Worm (Caenorhabditis elegans) whole organism, late embryonic: ENCODE data around the gene ZK287.9.

ENCODE experiments used
- C38D4.7 ChIP-seq: fragments of 200-800 bp; sonication (Bioruptor generic); optimal IDR thresholded peaks from 2 replicates; lab custom pipeline; 2018; ENCODE audit warnings: mild to moderate bottlenecking, missing genetic modification characterization, moderate library complexity, missing compliant biosample characterization
- K02D7.2 ChIP-seq: sonication (generic microtip); optimal IDR thresholded peaks from 2 replicates; lab custom pipeline; 2017; ENCODE audit warnings: mild to moderate bottlenecking, missing genetic modification characterization, missing compliant biosample characterization
- T23F11.4 ChIP-seq: fragments of 200-800 bp; sonication (Bioruptor generic); optimal IDR thresholded peaks from 2 replicates; lab custom pipeline; 2018; ENCODE audit warnings: mild to moderate bottlenecking, missing genetic modification characterization, missing compliant biosample characterization
- ama-1 ChIP-seq: fragments of 150-350 bp; optimal IDR thresholded peaks from 2 replicates; lab custom pipeline; 2014
- ceh-14 ChIP-seq: sonication (generic microtip); optimal IDR thresholded peaks from 2 replicates; lab custom pipeline; 2016; ENCODE audit warnings: missing genotype, missing genetic modification characterization, missing compliant biosample characterization
- ceh-2 ChIP-seq: sonication (generic microtip); optimal IDR thresholded peaks from 2 replicates; lab custom pipeline; 2016; ENCODE audit warnings: missing genotype, missing genetic modification characterization, missing compliant biosample characterization
- ceh-24 ChIP-seq: sonication (generic microtip); optimal IDR thresholded peaks from 2 replicates; lab custom pipeline; 2016; ENCODE audit warnings: mild to moderate bottlenecking, missing genetic modification characterization, missing compliant biosample characterization
- ceh-30 ChIP-seq: fragments of 150-350 bp; optimal IDR thresholded peaks from 2 replicates; lab custom pipeline; 2014; ENCODE audit warnings: missing biosample characterization, missing genetic modification characterization
- ceh-6 ChIP-seq: fragments of 200-800 bp; sonication (Bioruptor generic); optimal IDR thresholded peaks from 2 replicates; lab custom pipeline; 2018; ENCODE audit warnings: mild to moderate bottlenecking, missing genetic modification characterization, missing compliant biosample characterization
- dmd-4 ChIP-seq: sonication (generic microtip); optimal IDR thresholded peaks from 2 replicates; lab custom pipeline; 2016; ENCODE audit warnings: borderline replicate concordance, missing genetic modification characterization, missing compliant biosample characterization
- elt-2 ChIP-seq: sonication (generic microtip); optimal IDR thresholded peaks from 2 replicates; lab custom pipeline; 2016; ENCODE audit warnings: missing genetic modification reagents, missing genetic modification characterization, missing compliant biosample characterization
- elt-4 ChIP-seq: sonication (generic microtip); optimal IDR thresholded peaks from 2 replicates; lab custom pipeline; 2016; ENCODE audit warnings: missing genetic modification characterization, missing compliant biosample characterization
- ets-4 ChIP-seq: sonication (generic microtip); optimal IDR thresholded peaks from 2 replicates; lab custom pipeline; 2016; ENCODE audit warnings: missing genetic modification characterization, missing compliant biosample characterization
- eyg-1 ChIP-seq: sonication (generic microtip); optimal IDR thresholded peaks from 2 replicates; lab custom pipeline; 2016; ENCODE audit warnings: missing genotype, missing genetic modification characterization, missing compliant biosample characterization
- fax-1 ChIP-seq: sonication (generic microtip); optimal IDR thresholded peaks from 2 replicates; lab custom pipeline; 2016; ENCODE audit warnings: missing genotype, missing genetic modification characterization, missing compliant biosample characterization
- gmeb-2 ChIP-seq: sonication (generic microtip); optimal IDR thresholded peaks from 2 replicates; lab custom pipeline; 2016; ENCODE audit warnings: missing genetic modification characterization, inconsistent platforms, missing compliant biosample characterization
- hlh-13 ChIP-seq: fragments of 200-800 bp; sonication (Bioruptor generic); optimal IDR thresholded peaks from 2 replicates; lab custom pipeline; 2018; ENCODE audit warnings: mild to moderate bottlenecking, missing genetic modification characterization, missing compliant biosample characterization
- hlh-15 ChIP-seq: sonication (generic microtip); optimal IDR thresholded peaks from 2 replicates; lab custom pipeline; 2016; ENCODE audit warnings: missing genetic modification characterization, missing compliant biosample characterization
- hlh-6 ChIP-seq: sonication (generic microtip); optimal IDR thresholded peaks from 2 replicates; lab custom pipeline; 2016; ENCODE audit warnings: missing genotype, missing genetic modification characterization, missing compliant biosample characterization
- hlh-8 ChIP-seq: sonication (generic microtip); optimal IDR thresholded peaks from 2 replicates; lab custom pipeline; 2016; ENCODE audit warnings: missing genotype, missing genetic modification characterization, missing compliant biosample characterization
- lim-6 ChIP-seq: sonication (generic microtip); optimal IDR thresholded peaks from 2 replicates; lab custom pipeline; 2016; ENCODE audit warnings: missing genetic modification characterization, missing compliant biosample characterization
- madf-2 ChIP-seq: sonication (generic microtip); optimal IDR thresholded peaks from 2 replicates; lab custom pipeline; 2017; ENCODE audit warnings: missing genetic modification characterization, missing compliant biosample characterization
- mec-3 ChIP-seq: sonication (generic microtip); optimal IDR thresholded peaks from 2 replicates; lab custom pipeline; 2016; ENCODE audit warnings: borderline replicate concordance, missing genetic modification characterization, missing compliant biosample characterization
- npax-4 ChIP-seq: sonication (generic microtip); optimal IDR thresholded peaks from 2 replicates; lab custom pipeline; 2016; ENCODE audit warnings: missing genetic modification characterization, missing compliant biosample characterization
- pat-9 ChIP-seq: fragments of 200-800 bp; sonication (Bioruptor generic); optimal IDR thresholded peaks from 2 replicates; lab custom pipeline; 2018; ENCODE audit warnings: mild to moderate bottlenecking, missing genetic modification characterization, moderate library complexity, missing compliant biosample characterization
- pha-2 ChIP-seq: sonication (generic microtip); optimal IDR thresholded peaks from 2 replicates; lab custom pipeline; 2017; ENCODE audit warnings: mild to moderate bottlenecking, missing genetic modification characterization, missing compliant biosample characterization
- pha-4 ChIP-seq: fragments of 150-350 bp; optimal IDR thresholded peaks from 2 replicates; lab custom pipeline; 2018; ENCODE audit warnings: missing biosample characterization, missing genetic modification reagents, missing genetic modification characterization
- pqm-1 ChIP-seq: sonication (generic microtip); optimal IDR thresholded peaks from 2 replicates; lab custom pipeline; 2016; ENCODE audit warnings: missing genetic modification characterization, missing compliant biosample characterization
- pros-1 ChIP-seq: fragments of 150-350 bp; optimal IDR thresholded peaks from 2 replicates; lab custom pipeline; 2014; ENCODE audit warnings: missing biosample characterization, missing genetic modification reagents, missing genetic modification characterization
- sdc-2 ChIP-seq: sonication (generic microtip); optimal IDR thresholded peaks from 2 replicates; lab custom pipeline; 2016; ENCODE audit warnings: missing genotype, missing genetic modification characterization, missing compliant biosample characterization
- sox-2 ChIP-seq: fragments of 200-800 bp; sonication (Bioruptor generic); IDR thresholded peaks from 2 replicates; pipeline ENCODE4 v1.3.6; 2022; ENCODE audit warnings: missing genetic modification reagents, missing genetic modification characterization, missing compliant biosample characterization
- syd-9 ChIP-seq: sonication (generic microtip); optimal IDR thresholded peaks from 2 replicates; lab custom pipeline; 2016; ENCODE audit warnings: mild to moderate bottlenecking, missing genetic modification characterization, moderate library complexity, missing compliant biosample characterization
- unc-3 ChIP-seq, 2 experiments: fragments of 200-800 bp in 1 of 2; sonication (Bioruptor generic) in 1 of 2; sonication (generic microtip) in 1 of 2; conservative IDR thresholded peaks in 1 of 2; optimal IDR thresholded peaks in 1 of 2; 2 replicates each; pipeline versions ENCODE4 v1.3.6 to Lab custom; 2016 to 2022; ENCODE audit warnings: missing compliant biosample characterization in 2 of 2, missing genetic modification characterization in 2 of 2, missing genetic modification reagents in 1 of 2
- unc-42 ChIP-seq: sonication (generic microtip); optimal IDR thresholded peaks from 2 replicates; lab custom pipeline; 2016; ENCODE audit warnings: missing genotype, missing genetic modification characterization, missing compliant biosample characterization
- ztf-16 ChIP-seq: sonication (generic microtip); optimal IDR thresholded peaks from 2 replicates; lab custom pipeline; 2017; ENCODE audit warnings: missing genetic modification characterization, missing compliant biosample characterization

Gene ZK287.9

ce11 chrV:9632348-9632747 is 46.8 kb upstream of the ZK287.9 start:
- TF ChIP-seq lim-6 (tag; lab: Kevin White, UChicago) (no peak), ceh-30 (tag; lab: Kevin White, UChicago) (no peak), sdc-2 (tag; lab: Kevin White, UChicago) (no peak), elt-2 (tag; lab: Kevin White, UChicago) (no peak), gmeb-2 (tag; lab: Kevin White, UChicago) (no peak), elt-4 (tag; lab: Kevin White, UChicago) (no peak), ceh-6 (GFP tag; lab: Kevin White, UChicago) (no peak), ets-4 (tag; lab: Kevin White, UChicago) (no peak), ama-1 (lab: Kevin White, UChicago) (no peak), pha-2 (tag; lab: Kevin White, UChicago) (no peak), npax-4 (tag; lab: Kevin White, UChicago) (no peak), C38D4.7 (no peak)

- TF ChIP-seq fax-1 (no peak), pat-9 (tag; lab: Kevin White, UChicago) (no peak), unc-3 (GFP tag; conservative IDR thresholded peaks at IDR 0.05; lab: Robert Waterston, UW) (no peak), unc-3 (tag; optimal IDR thresholded peaks at IDR 0.05; lab: Kevin White, UChicago) (no peak), ceh-14 (tag; lab: Kevin White, UChicago) (no peak), sox-2 (no peak), pqm-1 (tag; lab: Kevin White, UChicago) (no peak), hlh-15 (tag; lab: Kevin White, UChicago) (no peak), ets-4 (tag; lab: Kevin White, UChicago) (no peak), pros-1 (tag; lab: Kevin White, UChicago) (no peak), hlh-8 (tag; lab: Kevin White, UChicago) (no peak), lim-6 (tag; lab: Kevin White, UChicago) (no peak), K02D7.2 (tag; lab: Kevin White, UChicago) (no peak), ceh-6 (GFP tag; lab: Kevin White, UChicago) (no peak), gmeb-2 (tag; lab: Kevin White, UChicago) (no peak), elt-4 (tag; lab: Kevin White, UChicago) (no peak), T23F11.4 (GFP tag; lab: Kevin White, UChicago) (no peak)
Observed at ce11 chrV:9633313-9633712, 45.8 kb upstream of the ZK287.9 start, which contains the start of gene col-147. Gene col-147 (minus strand): TSS chrV:9633338.

- TF ChIP-seq ceh-24 (tag; lab: Kevin White, UChicago) (no peak), mec-3 (tag; lab: Kevin White, UChicago) (no peak)
Observed at ce11 chrV:9645507-9645906, 33.6 kb upstream of the ZK287.9 start, which contains the start of the genes atl-1 and hcp-2. Gene atl-1 (minus strand): TSS chrV:9645595. Gene hcp-2 (plus strand): TSS chrV:9645859.

- no peak for TF ChIP-seq hlh-13
- no peak for TF ChIP-seq eyg-1 (tag; lab: Kevin White, UChicago)
- no peak for TF ChIP-seq unc-42 (tag; lab: Kevin White, UChicago)
- no peak for TF ChIP-seq ceh-2 (tag; lab: Kevin White, UChicago)
- no peak for TF ChIP-seq syd-9
- TF ChIP-seq madf-2, result no peak
- no peak for TF ChIP-seq pha-4 (tag; lab: Kevin White, UChicago)
- TF ChIP-seq C38D4.7, result no peak
- TF ChIP-seq ceh-14 (tag; lab: Kevin White, UChicago), result no peak
- no peak for TF ChIP-seq K02D7.2 (tag; lab: Kevin White, UChicago)
- TF ChIP-seq npax-4 (tag; lab: Kevin White, UChicago), result no peak
- TF ChIP-seq dmd-4 (tag; lab: Kevin White, UChicago), result no peak
- no peak for TF ChIP-seq ztf-16
- no peak for TF ChIP-seq hlh-6
- TF ChIP-seq mec-3 (tag; lab: Kevin White, UChicago), result no peak
Observed at ce11 chrV:9651294-9651693, 27.9 kb upstream of the ZK287.9 start, which contains the start of gene T06E4.21. Gene T06E4.21 (plus strand): TSS chrV:9651594.
